Fruit fly (Drosophila melanogaster): ENCODE data around the gene CG34150.

CG34150 gene

dm6 chr3R:24829887-24830351, 15.9 kb downstream of the CG34150 start, which contains the start of the genes Kaz and CG43273 (continued):
- TF ChIP-seq bsh (GFP tag; optimal IDR thresholded peaks at IDR 0.05) (no peak), chinmo (GFP tag; IDR thresholded peaks at IDR 0.05; ENCODE audit: partially characterized antibody) (no peak), Nf-YB (GFP tag; optimal IDR thresholded peaks at IDR 0.05) (no peak), sr (GFP tag; IDR thresholded peaks at IDR 0.05) (no peak), BEAF-32 (GFP tag; optimal IDR thresholded peaks at IDR 0.05) (peak; percentile 27), sens (GFP tag) (peak; percentile 81), HmgD (GFP tag; optimal IDR thresholded peaks at IDR 0.05) (no peak), unpg (GFP tag; optimal IDR thresholded peaks at IDR 0.05) (no peak), Sry-β (GFP tag; optimal IDR thresholded peaks at IDR 0.05) (peak; percentile 100), bowl (GFP tag; IDR thresholded peaks at IDR 0.05) (no peak), CG42726 (GFP tag; IDR thresholded peaks at IDR 0.05; ENCODE audit: partially characterized antibody) (no peak), TFAM (GFP tag; optimal IDR thresholded peaks at IDR 0.05) (no peak), CG30431 (GFP tag; optimal IDR thresholded peaks at IDR 0.05) (no peak), CG4282 (GFP tag; optimal IDR thresholded peaks at IDR 0.05) (no peak), CG17361 (GFP tag; IDR thresholded peaks at IDR 0.05) (no peak; the same call in 2 of the 3 replicates), ATbp (GFP tag; optimal IDR thresholded peaks at IDR 0.05) (no peak), CG16779 (GFP tag; IDR thresholded peaks at IDR 0.05) (no peak), CG7786 (GFP tag; optimal IDR thresholded peaks at IDR 0.05) (no peak), hb (GFP tag; IDR thresholded peaks at IDR 0.05; ENCODE audit: partially characterized antibody) (no peak), Mes4 (GFP tag; optimal IDR thresholded peaks at IDR 0.05) (no peak), CG12236 (GFP tag; optimal IDR thresholded peaks at IDR 0.05) (no peak), Blimp-1 (GFP tag; optimal IDR thresholded peaks at IDR 0.05) (no peak), hth (optimal IDR thresholded peaks at IDR 0.05) (no peak), cato (GFP tag; optimal IDR thresholded peaks at IDR 0.05; ENCODE audit: borderline replicate concordance) (peak; percentile 15), CG16863 (GFP tag; optimal IDR thresholded peaks at IDR 0.05) (no peak), pan (optimal IDR thresholded peaks at IDR 0.05) (no peak), pan (GFP tag; optimal IDR thresholded peaks at IDR 0.05 in 1 of 2, IDR thresholded peaks at IDR 0.05 in 1 of 2) (no peak), Dll (GFP tag; IDR thresholded peaks at IDR 0.05; ENCODE audit: partially characterized antibody) (0 out of 4 replicates have a peak, but pooled peaks have one; percentile 25), HmgZ (tag; optimal IDR thresholded peaks at IDR 0.05) (peak; percentile 74), CG17568 (GFP tag; optimal IDR thresholded peaks at IDR 0.05) (no peak), CG34376 (GFP tag; optimal IDR thresholded peaks at IDR 0.05) (peak; percentile 14), CG16813 (GFP tag; IDR thresholded peaks at IDR 0.05; ENCODE audit: partially characterized antibody) (no peak), sob (GFP tag; IDR thresholded peaks at IDR 0.05) (peak; percentile 59), CG14050 (GFP tag; IDR thresholded peaks at IDR 0.05) (no peak), gcm2 (GFP tag; optimal IDR thresholded peaks at IDR 0.05) (no peak), inv (GFP tag; IDR thresholded peaks at IDR 0.05; ENCODE audit: partially characterized antibody) (no peak), fd102C (GFP tag; optimal IDR thresholded peaks at IDR 0.05) (no peak), D19B (GFP tag; optimal IDR thresholded peaks at IDR 0.05) (no peak), CG17328 (GFP tag; IDR thresholded peaks at IDR 0.05) (peak; percentile 33; the same call in 1 of the 2 replicates), Dip3 (GFP tag; optimal IDR thresholded peaks at IDR 0.05) (no peak), CG10462 (GFP tag; optimal IDR thresholded peaks at IDR 0.05) (peak; percentile 44), Jarid2 (GFP tag; optimal IDR thresholded peaks at IDR 0.05) (no peak), Dfd (GFP tag; optimal IDR thresholded peaks at IDR 0.05) (no peak), CTCF (GFP tag; optimal IDR thresholded peaks at IDR 0.05) (no peak), CG4730 (GFP tag; IDR thresholded peaks at IDR 0.05) (no peak), knrl (GFP tag; IDR thresholded peaks at IDR 0.05; ENCODE audit: partially characterized antibody) (no peak), CG2129 (GFP tag; IDR thresholded peaks at IDR 0.05; ENCODE audit: partially characterized antibody) (no peak), gem (tag; optimal IDR thresholded peaks at IDR 0.05) (no peak), h (optimal IDR thresholded peaks at IDR 0.05) (no peak), CG10147 (GFP tag; optimal IDR thresholded peaks at IDR 0.05) (no peak), otp (GFP tag; IDR thresholded peaks at IDR 0.05) (no peak), pros (GFP tag; optimal IDR thresholded peaks at IDR 0.05) (no peak)

Data from whole organism, embryonic.